Fruit fly (Drosophila melanogaster): ENCODE results near the gene Ran.

- TF ChIP-seq CG11723 (GFP tag; optimal IDR thresholded peaks at IDR 0.05): no peak
- no peak for TF ChIP-seq bbx (GFP tag; IDR thresholded peaks at IDR 0.05; ENCODE audit: partially characterized antibody)
- no peak for TF ChIP-seq CG10209 (GFP tag; optimal IDR thresholded peaks at IDR 0.05)
- TF ChIP-seq CG9797 (GFP tag; optimal IDR thresholded peaks at IDR 0.05): no peak
- no peak for TF ChIP-seq Dad (GFP tag; optimal IDR thresholded peaks at IDR 0.05)
- TF ChIP-seq CG10321 (GFP tag; IDR thresholded peaks at IDR 0.05): no peak
- TF ChIP-seq CG12299 (tag; optimal IDR thresholded peaks at IDR 0.05): no peak
- TF ChIP-seq vfl (GFP tag; optimal IDR thresholded peaks at IDR 0.05): no peak
- no peak for TF ChIP-seq croc (GFP tag; conservative IDR thresholded peaks at IDR 0.05)
- peak; percentile 44 for TF ChIP-seq CG3281 (GFP tag; optimal IDR thresholded peaks at IDR 0.05)
- TF ChIP-seq CG9932 (GFP tag; IDR thresholded peaks at IDR 0.05): peak; percentile 35
- TF ChIP-seq Atf-2 (GFP tag; optimal IDR thresholded peaks at IDR 0.05): no peak
- no peak for TF ChIP-seq Camta (GFP tag; optimal IDR thresholded peaks at IDR 0.05)
- TF ChIP-seq Ravus (GFP tag; IDR thresholded peaks at IDR 0.05): no peak
These were observed 7.5 kb upstream of the Ran start for dm6 chrX:11155808-11156589.

Data from whole organism, embryonic.